Fruit fly (Drosophila melanogaster) whole organism, prepupa: Measurements from ENCODE around the gene Cyp4d2.

Experiments
- CG11294 ChIP-seq: fragments of 200-800 bp; sonication (Bioruptor generic); IDR thresholded peaks from 2 replicates; pipeline ENCODE4 v1.3.6; 2022; ENCODE audit warnings: missing biosample characterization, missing genetic modification characterization
- CG11762 ChIP-seq: fragments of 200-800 bp; sonication (Bioruptor generic); optimal IDR thresholded peaks from 3 replicates; lab custom pipeline; 2016; ENCODE audit warnings: missing biosample characterization, missing genetic modification characterization; ENCODE audit not compliant: insufficient read depth
- CG6854 ChIP-seq: fragments of 200-800 bp; sonication (Bioruptor generic); optimal IDR thresholded peaks from 2 replicates; lab custom pipeline; 2017; ENCODE audit warnings: missing biosample characterization, mild to moderate bottlenecking, missing genetic modification characterization
- CG8119 ChIP-seq: fragments of 200-800 bp; sonication (Bioruptor generic); IDR thresholded peaks from 3 replicates; pipeline ENCODE4 v1.3.6; 2022; ENCODE audit warnings: missing biosample characterization, missing genetic modification characterization
- Eip78C ChIP-seq: fragments of 200-800 bp; sonication (Bioruptor generic); peaks from one replicate; lab custom pipeline; 2016; ENCODE audit warnings: missing biosample characterization, missing genetic modification characterization
- Sox14 ChIP-seq: fragments of 200-800 bp; sonication (Bioruptor generic); optimal IDR thresholded peaks from 3 replicates; lab custom pipeline; 2016; ENCODE audit warnings: missing biosample characterization, missing genetic modification characterization
- cyc ChIP-seq: fragments of 200-800 bp; sonication (Bioruptor generic); optimal IDR thresholded peaks from 3 replicates; lab custom pipeline; 2016; ENCODE audit warnings: missing biosample characterization, missing genetic modification characterization
- lz ChIP-seq: fragments of 200-800 bp; sonication (Bioruptor generic); optimal IDR thresholded peaks from 3 replicates; lab custom pipeline; 2016; ENCODE audit warnings: missing biosample characterization, missing genetic modification characterization

- TF ChIP-seq CG11294 (GFP tag; lab: Robert Waterston, UW) = no peak
- TF ChIP-seq Sox14 (GFP tag; lab: Kevin White, UChicago) = no peak
- no peak for TF ChIP-seq CG6854 (GFP tag; lab: Kevin White, UChicago)
- no peak for TF ChIP-seq lz (GFP tag; lab: Kevin White, UChicago)
- no peak for TF ChIP-seq cyc
- TF ChIP-seq CG8119 = no peak
- no peak for TF ChIP-seq Eip78C
- no peak for TF ChIP-seq CG11762 (GFP tag; lab: Kevin White, UChicago)
Measured at dm6 chrX:2148671-2149070, 27.1 kb upstream of the Cyp4d2 start.
